Worm (Caenorhabditis elegans) whole organism, L4 larva: ENCODE data around the gene eelo-1.

Experiments used
- D1046.2 ChIP-seq: fragments of 200-800 bp; sonication (Bioruptor generic); IDR thresholded peaks from 2 replicates; pipeline ENCODE4 v1.3.6; 2022; ENCODE audit warnings: missing genetic modification characterization, missing compliant biosample characterization
- F10B5.3 ChIP-seq: sonication (generic microtip); optimal IDR thresholded peaks from 2 replicates; lab custom pipeline; 2016; ENCODE audit warnings: mild to moderate bottlenecking, missing genetic modification characterization, missing compliant biosample characterization
- Y48G9A.11 ChIP-seq: fragments of 200-800 bp; sonication (Bioruptor generic); IDR thresholded peaks from 2 replicates; pipeline ENCODE4 v1.3.6; 2022; ENCODE audit warnings: missing genetic modification reagents, missing genetic modification characterization, missing compliant biosample characterization
- Y5F2A.4 ChIP-seq: fragments of 200-800 bp; sonication (Bioruptor generic); optimal IDR thresholded peaks from 2 replicates; lab custom pipeline; 2018; ENCODE audit warnings: mild to moderate bottlenecking, missing genetic modification characterization, missing compliant biosample characterization
- ZK546.5 ChIP-seq, 2 experiments: sonication (generic microtip); optimal IDR thresholded peaks; 2 replicates each; lab custom pipeline; 2017; ENCODE audit warnings: missing biosample characterization in 2 of 2, missing genetic modification characterization in 2 of 2
- aha-1 ChIP-seq: fragments of 150-350 bp; peaks from one replicate; lab custom pipeline; 2014; ENCODE audit warnings: missing biosample characterization, missing genetic modification characterization
- aly-2 ChIP-seq: sonication (generic microtip); optimal IDR thresholded peaks from 2 replicates; lab custom pipeline; 2018; ENCODE audit warnings: missing biosample characterization, missing genetic modification characterization
- daf-19 ChIP-seq: fragments of 200-800 bp; sonication (Bioruptor generic); conservative IDR thresholded peaks from 2 replicates; pipeline ENCODE4 v1.3.6; 2022; ENCODE audit warnings: missing genetic modification characterization, missing compliant biosample characterization
- daf-8 ChIP-seq: fragments of 200-800 bp; sonication (Bioruptor generic); IDR thresholded peaks from 2 replicates; pipeline ENCODE4 v1.3.6; 2022; ENCODE audit warnings: missing genetic modification characterization, missing compliant biosample characterization
- dmd-8 ChIP-seq: fragments of 200-800 bp; sonication (Bioruptor generic); IDR thresholded peaks from 2 replicates; pipeline ENCODE4 v1.3.6; 2022; ENCODE audit warnings: missing genetic modification characterization, missing compliant biosample characterization
- dmd-9 ChIP-seq: fragments of 200-800 bp; sonication (Bioruptor generic); IDR thresholded peaks from 2 replicates; pipeline ENCODE4 v1.3.6; 2022; ENCODE audit warnings: missing genetic modification reagents, missing genetic modification characterization, missing compliant biosample characterization
- dpl-1 ChIP-seq: fragments of 150-350 bp; optimal IDR thresholded peaks from 2 replicates; lab custom pipeline; 2014; ENCODE audit warnings: missing biosample characterization, missing genetic modification reagents, missing genetic modification characterization
- dve-1 ChIP-seq: sonication (generic microtip); optimal IDR thresholded peaks from 2 replicates; lab custom pipeline; 2017; ENCODE audit warnings: antibody characterized with exemption, mild to moderate bottlenecking, missing genetic modification characterization, missing compliant biosample characterization; ENCODE audit not compliant: insufficient read depth
- fkh-10 ChIP-seq: fragments of 150-350 bp; optimal IDR thresholded peaks from 2 replicates; lab custom pipeline; 2014; ENCODE audit warnings: missing biosample characterization, missing genetic modification reagents, missing genetic modification characterization
- hmg-1.1 ChIP-seq: fragments of 200-800 bp; sonication (Bioruptor generic); IDR thresholded peaks from 2 replicates; pipeline ENCODE4 v1.3.6; 2022; ENCODE audit warnings: missing genetic modification reagents, missing genetic modification characterization, missing compliant biosample characterization
- jun-1 ChIP-seq: fragments of 150-350 bp; optimal IDR thresholded peaks from 2 replicates; lab custom pipeline; 2014; ENCODE audit warnings: missing biosample characterization, missing genetic modification reagents, missing genetic modification characterization
- lim-7 ChIP-seq: fragments of 200-800 bp; sonication (Bioruptor generic); IDR thresholded peaks from 2 replicates; pipeline ENCODE4 v1.3.6; 2022; ENCODE audit warnings: missing genetic modification characterization, missing compliant biosample characterization
- lin-13 ChIP-seq: fragments of 150-350 bp; optimal IDR thresholded peaks from 2 replicates; lab custom pipeline; 2014; ENCODE audit warnings: missing biosample characterization, missing genetic modification reagents, missing genetic modification characterization
- lin-29 ChIP-seq: fragments of 200-800 bp; sonication (Bioruptor generic); IDR thresholded peaks from 2 replicates; pipeline ENCODE4 v1.3.6; 2022; ENCODE audit warnings: missing genetic modification reagents, missing genetic modification characterization, missing compliant biosample characterization
- lin-38 ChIP-seq: fragments of 200-800 bp; sonication (Bioruptor generic); IDR thresholded peaks from 2 replicates; pipeline ENCODE4 v1.3.6; 2022; ENCODE audit warnings: missing genetic modification reagents, missing genetic modification characterization, missing compliant biosample characterization
- lin-39 ChIP-seq: fragments of 150-350 bp; optimal IDR thresholded peaks from 2 replicates; lab custom pipeline; 2014; ENCODE audit warnings: missing biosample characterization, missing genetic modification reagents, missing genetic modification characterization
- lir-3 ChIP-seq: sonication (generic microtip); optimal IDR thresholded peaks from 2 replicates; lab custom pipeline; 2016; ENCODE audit warnings: mild to moderate bottlenecking, missing genetic modification characterization, missing compliant biosample characterization
- lsy-2 ChIP-seq, 2 experiments: fragments of 150-350 bp in 1 of 2; sonication (generic microtip) in 1 of 2; optimal IDR thresholded peaks; 2 replicates each; lab custom pipeline; 2014 to 2017; ENCODE audit warnings: missing biosample characterization in 2 of 2, missing genetic modification characterization in 2 of 2
- mep-1 ChIP-seq: fragments of 150-350 bp; sonication (generic microtip); optimal IDR thresholded peaks from 3 replicates; lab custom pipeline; 2014; ENCODE audit warnings: missing biosample characterization, missing genetic modification characterization
- mes-2 ChIP-seq: sonication (generic microtip); optimal IDR thresholded peaks from 2 replicates; lab custom pipeline; 2016; ENCODE audit warnings: missing genotype, mild to moderate bottlenecking, missing genetic modification characterization, missing compliant biosample characterization; ENCODE audit not compliant: poor library complexity, severe bottlenecking
- nhr-111 ChIP-seq: fragments of 200-800 bp; sonication (Bioruptor generic); optimal IDR thresholded peaks from 2 replicates; lab custom pipeline; 2018; ENCODE audit warnings: mild to moderate bottlenecking, missing genetic modification characterization, missing compliant biosample characterization
- nhr-42 ChIP-seq: fragments of 200-800 bp; sonication (Bioruptor generic); IDR thresholded peaks from 2 replicates; pipeline ENCODE4 v1.3.6; 2022; ENCODE audit warnings: missing genetic modification characterization, missing compliant biosample characterization
- nhr-48 ChIP-seq: sonication (generic microtip); optimal IDR thresholded peaks from 2 replicates; lab custom pipeline; 2016; ENCODE audit warnings: mild to moderate bottlenecking, missing genetic modification characterization, missing compliant biosample characterization
- nhr-6 ChIP-seq: fragments of 150-350 bp; optimal IDR thresholded peaks from 2 replicates; lab custom pipeline; 2014; ENCODE audit warnings: missing biosample characterization, missing genetic modification characterization
- nhr-76 ChIP-seq: fragments of 150-350 bp; optimal IDR thresholded peaks from 2 replicates; lab custom pipeline; 2014; ENCODE audit warnings: missing biosample characterization, missing genetic modification characterization
- nhr-77 ChIP-seq: fragments of 150-350 bp; optimal IDR thresholded peaks from 2 replicates; lab custom pipeline; 2014; ENCODE audit warnings: missing biosample characterization, missing genetic modification characterization
- pha-4 ChIP-seq, 2 experiments: fragments of 150-350 bp in 1 of 2; fragments of 200-800 bp in 1 of 2; sonication (Bioruptor generic) in 1 of 2; IDR thresholded peaks in 1 of 2; optimal IDR thresholded peaks in 1 of 2; 2 replicates each; pipeline versions ENCODE4 v1.3.6 to Lab custom; 2014 to 2022; ENCODE audit warnings: missing genetic modification characterization in 2 of 2, missing genetic modification reagents in 2 of 2, missing biosample characterization in 1 of 2, missing compliant biosample characterization in 1 of 2
- php-3 ChIP-seq: fragments of 200-800 bp; sonication (Bioruptor generic); IDR thresholded peaks from 2 replicates; pipeline ENCODE4 v1.3.6; 2022; ENCODE audit warnings: missing genetic modification reagents, missing genetic modification characterization, missing compliant biosample characterization
- saeg-2 ChIP-seq: fragments of 200-800 bp; sonication (Bioruptor generic); IDR thresholded peaks from 2 replicates; pipeline ENCODE4 v1.3.6; 2022; ENCODE audit warnings: missing genetic modification reagents, missing genetic modification characterization, missing compliant biosample characterization
- sdz-12 ChIP-seq: fragments of 200-800 bp; sonication (Bioruptor generic); optimal IDR thresholded peaks from 2 replicates; lab custom pipeline; 2018; ENCODE audit warnings: mild to moderate bottlenecking, missing genetic modification characterization, missing compliant biosample characterization
- set-16 ChIP-seq: fragments of 200-800 bp; sonication (Bioruptor generic); IDR thresholded peaks from 2 replicates; pipeline ENCODE4 v1.3.6; 2022; ENCODE audit warnings: missing genetic modification reagents, missing genetic modification characterization, missing compliant biosample characterization
- spr-1 ChIP-seq: sonication (generic microtip); optimal IDR thresholded peaks from 2 replicates; lab custom pipeline; 2016; ENCODE audit warnings: mild to moderate bottlenecking, missing genetic modification characterization, missing compliant biosample characterization
- spr-3 ChIP-seq: fragments of 200-800 bp; sonication (Bioruptor generic); optimal IDR thresholded peaks from 2 replicates; lab custom pipeline; 2018; ENCODE audit warnings: mild to moderate bottlenecking, missing genetic modification characterization, missing compliant biosample characterization
- tag-97 ChIP-seq: fragments of 200-800 bp; sonication (Bioruptor generic); IDR thresholded peaks from 2 replicates; pipeline ENCODE4 v1.3.6; 2022; ENCODE audit warnings: missing genetic modification characterization, missing compliant biosample characterization
- unc-62 ChIP-seq, 3 experiments: fragments of 150-350 bp in 1 of 3; sonication (generic microtip); optimal IDR thresholded peaks in 2 of 3; peaks in 1 of 3; 1 replicate in 1 of 3; 2 replicates in 2 of 3; lab custom pipeline; 2014 to 2017; ENCODE audit warnings: missing biosample characterization in 3 of 3, missing genetic modification characterization in 3 of 3, missing genetic modification reagents in 3 of 3, missing genotype in 1 of 3
- zag-1 ChIP-seq: fragments of 150-350 bp; optimal IDR thresholded peaks from 2 replicates; lab custom pipeline; 2014; ENCODE audit warnings: missing biosample characterization, missing genetic modification characterization
- zfp-3 ChIP-seq: fragments of 200-800 bp; sonication (Bioruptor generic); conservative IDR thresholded peaks from 2 replicates; pipeline ENCODE4 v1.3.6; 2022; ENCODE audit warnings: missing genetic modification reagents, missing genetic modification characterization, missing compliant biosample characterization
- zip-11 ChIP-seq: fragments of 200-800 bp; sonication (Bioruptor generic); IDR thresholded peaks from 2 replicates; pipeline ENCODE4 v1.3.6; 2022; ENCODE audit warnings: missing genetic modification characterization, missing compliant biosample characterization
- ztf-11 ChIP-seq: fragments of 150-350 bp; optimal IDR thresholded peaks from 2 replicates; lab custom pipeline; 2014; ENCODE audit warnings: missing biosample characterization, missing genetic modification characterization

eelo-1 gene

ce11 chrIII:1532777-1533473, 25.4 kb downstream of the eelo-1 start, which contains the start of gene snf-6:
snf-6 (minus strand) TSS chrIII:1532827.
- no peak for TF ChIP-seq spr-1 (tag; lab: Kevin White, UChicago)
- peak; percentile 87 for TF ChIP-seq dpl-1 (GFP tag; lab: Kevin White, UChicago)
- no peak for TF ChIP-seq nhr-42 (GFP tag; lab: Robert Waterston, UW)
- peak; percentile 15 for TF ChIP-seq nhr-6 (tag; lab: Kevin White, UChicago)
- TF ChIP-seq daf-19: no peak
- TF ChIP-seq tag-97 (GFP tag; lab: Robert Waterston, UW): no peak
- no peak for TF ChIP-seq lin-39 (tag; lab: Kevin White, UChicago)
- TF ChIP-seq hmg-1.1 (GFP tag; lab: Robert Waterston, UW): 0 out of 2 replicates have a peak, but pooled peaks have one; percentile 11
- TF ChIP-seq dmd-8 (GFP tag; lab: Robert Waterston, UW): no peak
- no peak for TF ChIP-seq zfp-3 (GFP tag; lab: Robert Waterston, UW)
- no peak for TF ChIP-seq lin-29 (GFP tag; lab: Robert Waterston, UW)
- TF ChIP-seq saeg-2: no peak
- no peak for TF ChIP-seq nhr-76 (tag; lab: Kevin White, UChicago)
- peak in 1 of 2 experiments; percentile 55 for TF ChIP-seq lsy-2 (tag; optimal IDR thresholded peaks at IDR 0.05; lab: Kevin White, UChicago)
- TF ChIP-seq mep-1 (tag; lab: Kevin White, UChicago): peak; percentile 16
- TF ChIP-seq aly-2 (tag; lab: Kevin White, UChicago): no peak
- TF ChIP-seq php-3 (GFP tag; lab: Robert Waterston, UW): no peak
- TF ChIP-seq mes-2 (tag; lab: Kevin White, UChicago): peak; percentile 61
- TF ChIP-seq lir-3: no peak
- TF ChIP-seq lin-13 (GFP tag; lab: Kevin White, UChicago): peak; percentile 52
- TF ChIP-seq D1046.2 (GFP tag; lab: Robert Waterston, UW): no peak
- TF ChIP-seq nhr-48 (tag; lab: Kevin White, UChicago): no peak
- no peak for TF ChIP-seq dmd-9 (GFP tag; lab: Robert Waterston, UW)
- no peak for TF ChIP-seq ZK546.5 (tag; optimal IDR thresholded peaks at IDR 0.05; lab: Kevin White, UChicago)
- peak; percentile 32 for TF ChIP-seq dve-1
- TF ChIP-seq pha-4 (GFP tag; IDR thresholded peaks at IDR 0.05; lab: Robert Waterston, UW): no peak
- TF ChIP-seq pha-4 (tag; optimal IDR thresholded peaks at IDR 0.05; lab: Kevin White, UChicago): no peak
- TF ChIP-seq lin-38 (GFP tag; lab: Robert Waterston, UW): peak; percentile 96
- peak; percentile 10 for TF ChIP-seq nhr-77
- no peak for TF ChIP-seq lim-7 (GFP tag; lab: Robert Waterston, UW)
- no peak for TF ChIP-seq Y48G9A.11 (GFP tag; lab: Robert Waterston, UW)
- TF ChIP-seq, all 104 proteins: peak for 10

ce11 chrIII:1528423-1528822, 29.9 kb downstream of the eelo-1 start:
- TF ChIP-seq nhr-111 (GFP tag; lab: Kevin White, UChicago) (no peak), aha-1 (tag; lab: Kevin White, UChicago) (peak; percentile 75)

- TF ChIP-seq lin-13 (GFP tag; lab: Kevin White, UChicago) (peak; percentile 88), fkh-10 (no peak), aha-1 (tag; lab: Kevin White, UChicago) (peak; percentile 18), lsy-2 (tag; optimal IDR thresholded peaks at IDR 0.05; lab: Kevin White, UChicago) (peak; percentile 16 to 78)
Observed at ce11 chrIII:1519906-1520305, 38.4 kb downstream of the eelo-1 start.

- TF ChIP-seq set-16 (GFP tag; lab: Robert Waterston, UW): no peak
- TF ChIP-seq F10B5.3 (tag; lab: Kevin White, UChicago): no peak
- no peak for TF ChIP-seq dve-1
- TF ChIP-seq lin-38 (GFP tag; lab: Robert Waterston, UW): no peak
- no peak for TF ChIP-seq zip-11 (GFP tag; lab: Robert Waterston, UW)
- no peak for TF ChIP-seq jun-1 (tag; lab: Kevin White, UChicago)
- no peak for TF ChIP-seq dmd-9 (GFP tag; lab: Robert Waterston, UW)
- no peak for TF ChIP-seq ztf-11 (tag; lab: Kevin White, UChicago)
- no peak for TF ChIP-seq spr-3 (GFP tag; lab: Kevin White, UChicago)
- TF ChIP-seq sdz-12: no peak
- TF ChIP-seq daf-8 (GFP tag; lab: Robert Waterston, UW): no peak
- no peak for TF ChIP-seq nhr-77
- TF ChIP-seq Y5F2A.4 (GFP tag; lab: Kevin White, UChicago): no peak
- TF ChIP-seq unc-62 (GFP tag; optimal IDR thresholded peaks at IDR 0.05 in 1 of 2; lab: Kevin White, UChicago): no peak
- no peak for TF ChIP-seq unc-62 (tag; optimal IDR thresholded peaks at IDR 0.05; lab: Kevin White, UChicago)
- TF ChIP-seq zag-1: no peak
- no peak for TF ChIP-seq lim-7 (GFP tag; lab: Robert Waterston, UW)
- no peak for TF ChIP-seq aly-2 (tag; lab: Kevin White, UChicago)
Observed at ce11 chrIII:1517893-1518292, 40.4 kb downstream of the eelo-1 start, which contains the start of gene tmem-120. tmem-120 (minus strand) TSS chrIII:1517993.
